Worm (Caenorhabditis elegans) whole organism, L1 larva: ENCODE measurements around the gene spt-5.

ENCODE experiments used
- C34B4.2 ChIP-seq: sonication (generic microtip); optimal IDR thresholded peaks from 2 replicates; lab custom pipeline; 2017; ENCODE audit warnings: mild to moderate bottlenecking, missing genetic modification characterization, missing compliant biosample characterization
- alr-1 ChIP-seq: fragments of 200-800 bp; sonication (Bioruptor generic); optimal IDR thresholded peaks from 2 replicates; lab custom pipeline; 2018; ENCODE audit warnings: borderline replicate concordance, mild to moderate bottlenecking, missing genetic modification characterization, missing compliant biosample characterization
- blmp-1 ChIP-seq: fragments of 150-350 bp; optimal IDR thresholded peaks from 2 replicates; lab custom pipeline; 2014; ENCODE audit warnings: missing biosample characterization, missing genetic modification characterization
- ceh-90 ChIP-seq: sonication (generic microtip); optimal IDR thresholded peaks from 2 replicates; lab custom pipeline; 2016; ENCODE audit warnings: missing genetic modification characterization, missing compliant biosample characterization
- dpl-1 ChIP-seq, 3 experiments: fragments of 150-350 bp in 2 of 3; sonication (generic microtip) in 1 of 3; optimal IDR thresholded peaks; 2 replicates each; lab custom pipeline; 2014 to 2017; ENCODE audit warnings: missing biosample characterization in 3 of 3, missing genetic modification characterization in 3 of 3, missing genetic modification reagents in 3 of 3
- efl-1 ChIP-seq, 4 experiments: fragments of 150-350 bp; optimal IDR thresholded peaks in 3 of 4; peaks in 1 of 4; 1 replicate in 1 of 4; 2 replicates in 3 of 4; lab custom pipeline; 2014; ENCODE audit warnings: missing biosample characterization in 2 of 4, missing genetic modification characterization in 2 of 4, missing genetic modification reagents in 2 of 4
- egl-27 ChIP-seq, 2 experiments: fragments of 150-350 bp in 1 of 2; sonication (generic microtip); optimal IDR thresholded peaks; 3 replicates each; lab custom pipeline; 2017 to 2018; ENCODE audit warnings: missing biosample characterization in 2 of 2, missing genetic modification characterization in 2 of 2, missing genetic modification reagents in 2 of 2
- elt-2 ChIP-seq: sonication (generic microtip); optimal IDR thresholded peaks from 2 replicates; lab custom pipeline; 2016; ENCODE audit warnings: missing genetic modification characterization, mild to moderate bottlenecking, inconsistent platforms, missing compliant biosample characterization, missing genetic modification reagents
- elt-3 ChIP-seq, 6 experiments: fragments of 150-350 bp in 1 of 6; sonication (generic microtip); optimal IDR thresholded peaks; 2 replicates each; lab custom pipeline; 2017 to 2018; ENCODE audit warnings: missing biosample characterization in 6 of 6, missing genetic modification characterization in 6 of 6, inconsistent platforms in 1 of 6
- hlh-4 ChIP-seq: sonication (generic microtip); optimal IDR thresholded peaks from 2 replicates; lab custom pipeline; 2016; ENCODE audit warnings: mild to moderate bottlenecking, missing genetic modification characterization, missing compliant biosample characterization
- lin-14 ChIP-seq: fragments of 200-800 bp; sonication (Bioruptor generic); optimal IDR thresholded peaks from 2 replicates; lab custom pipeline; 2018; ENCODE audit warnings: mild to moderate bottlenecking, missing genetic modification characterization, moderate library complexity, missing compliant biosample characterization
- lin-15B ChIP-seq: fragments of 150-350 bp; sonication (generic microtip); optimal IDR thresholded peaks from 3 replicates; lab custom pipeline; 2014; ENCODE audit warnings: missing biosample characterization, missing genetic modification characterization
- lin-35 ChIP-seq, 2 experiments: fragments of 150-350 bp; optimal IDR thresholded peaks; 2 replicates each; lab custom pipeline; 2014; ENCODE audit warnings: missing biosample characterization in 2 of 2, missing genetic modification characterization in 2 of 2, missing genetic modification reagents in 2 of 2
- lsy-2 ChIP-seq, 2 experiments: fragments of 150-350 bp; optimal IDR thresholded peaks; 2 replicates each; lab custom pipeline; 2014; ENCODE audit warnings: missing biosample characterization in 2 of 2, missing genetic modification characterization in 2 of 2
- mab-9 ChIP-seq: fragments of 200-800 bp; sonication (Bioruptor generic); IDR thresholded peaks from 2 replicates; pipeline ENCODE4 v1.3.6; 2022; ENCODE audit warnings: missing genetic modification reagents, missing genetic modification characterization, missing compliant biosample characterization
- mef-2 ChIP-seq: fragments of 150-350 bp; optimal IDR thresholded peaks from 2 replicates; lab custom pipeline; 2014; ENCODE audit warnings: missing biosample characterization, missing genetic modification characterization
- nhr-12 ChIP-seq: sonication (generic microtip); optimal IDR thresholded peaks from 2 replicates; lab custom pipeline; 2017; ENCODE audit warnings: missing biosample characterization, missing genetic modification characterization
- nhr-19 ChIP-seq: fragments of 200-800 bp; sonication (Bioruptor generic); conservative IDR thresholded peaks from 2 replicates; pipeline ENCODE4 v1.3.6; 2022; ENCODE audit warnings: missing genetic modification characterization, missing compliant biosample characterization
- nhr-20 ChIP-seq: sonication (generic microtip); optimal IDR thresholded peaks from 2 replicates; lab custom pipeline; 2016; ENCODE audit warnings: mild to moderate bottlenecking, missing genetic modification characterization, missing compliant biosample characterization
- nhr-28 ChIP-seq: fragments of 150-350 bp; optimal IDR thresholded peaks from 2 replicates; lab custom pipeline; 2014; ENCODE audit warnings: missing biosample characterization, missing genetic modification characterization
- nhr-71 ChIP-seq: sonication (generic microtip); optimal IDR thresholded peaks from 2 replicates; lab custom pipeline; 2016; ENCODE audit warnings: mild to moderate bottlenecking, missing genetic modification characterization, moderate library complexity, missing compliant biosample characterization
- nhr-77 ChIP-seq: fragments of 150-350 bp; optimal IDR thresholded peaks from 2 replicates; lab custom pipeline; 2014; ENCODE audit warnings: missing biosample characterization, missing genetic modification characterization
- nhr-85 ChIP-seq: sonication (generic microtip); peaks from one replicate; lab custom pipeline; 2016; ENCODE audit warnings: missing genetic modification characterization, inconsistent platforms, missing compliant biosample characterization
- nhr-90 ChIP-seq: sonication (generic microtip); optimal IDR thresholded peaks from 2 replicates; lab custom pipeline; 2016; ENCODE audit warnings: mild to moderate bottlenecking, missing genetic modification characterization, missing compliant biosample characterization; ENCODE audit not compliant: poor library complexity
- rnt-1 ChIP-seq: sonication (generic microtip); optimal IDR thresholded peaks from 2 replicates; lab custom pipeline; 2016; ENCODE audit warnings: mild to moderate bottlenecking, missing genetic modification characterization, moderate library complexity, missing compliant biosample characterization
- snu-23 ChIP-seq: sonication (generic microtip); optimal IDR thresholded peaks from 2 replicates; lab custom pipeline; 2016; ENCODE audit warnings: missing genetic modification characterization, missing compliant biosample characterization
- sptf-1 ChIP-seq: fragments of 150-350 bp; optimal IDR thresholded peaks from 2 replicates; lab custom pipeline; 2014; ENCODE audit warnings: missing biosample characterization, missing genetic modification characterization
- sup-37 ChIP-seq: fragments of 200-800 bp; sonication (Bioruptor generic); optimal IDR thresholded peaks from 2 replicates; lab custom pipeline; 2018; ENCODE audit warnings: mild to moderate bottlenecking, missing genetic modification characterization, missing compliant biosample characterization
- tbx-2 ChIP-seq: sonication (generic microtip); optimal IDR thresholded peaks from 2 replicates; lab custom pipeline; 2016; ENCODE audit warnings: missing genetic modification characterization, missing compliant biosample characterization
- unc-130 ChIP-seq: fragments of 150-350 bp; optimal IDR thresholded peaks from 2 replicates; lab custom pipeline; 2017; ENCODE audit warnings: missing biosample characterization, missing genetic modification characterization, inconsistent platforms
- vab-15 ChIP-seq: sonication (generic microtip); optimal IDR thresholded peaks from 2 replicates; lab custom pipeline; 2017; ENCODE audit warnings: missing genotype, mild to moderate bottlenecking, missing genetic modification characterization, missing compliant biosample characterization
- xbp-1 ChIP-seq: sonication (generic microtip); optimal IDR thresholded peaks from 2 replicates; lab custom pipeline; 2016; ENCODE audit warnings: missing genetic modification characterization, missing compliant biosample characterization
- zip-4 ChIP-seq: fragments of 200-800 bp; sonication (Bioruptor generic); optimal IDR thresholded peaks from 2 replicates; lab custom pipeline; 2018; ENCODE audit warnings: mild to moderate bottlenecking, missing genetic modification characterization, moderate library complexity, missing compliant biosample characterization
- ztf-4 ChIP-seq: fragments of 150-350 bp; optimal IDR thresholded peaks from 2 replicates; lab custom pipeline; 2014; ENCODE audit warnings: missing biosample characterization, missing genetic modification characterization

Gene spt-5

DNA sequence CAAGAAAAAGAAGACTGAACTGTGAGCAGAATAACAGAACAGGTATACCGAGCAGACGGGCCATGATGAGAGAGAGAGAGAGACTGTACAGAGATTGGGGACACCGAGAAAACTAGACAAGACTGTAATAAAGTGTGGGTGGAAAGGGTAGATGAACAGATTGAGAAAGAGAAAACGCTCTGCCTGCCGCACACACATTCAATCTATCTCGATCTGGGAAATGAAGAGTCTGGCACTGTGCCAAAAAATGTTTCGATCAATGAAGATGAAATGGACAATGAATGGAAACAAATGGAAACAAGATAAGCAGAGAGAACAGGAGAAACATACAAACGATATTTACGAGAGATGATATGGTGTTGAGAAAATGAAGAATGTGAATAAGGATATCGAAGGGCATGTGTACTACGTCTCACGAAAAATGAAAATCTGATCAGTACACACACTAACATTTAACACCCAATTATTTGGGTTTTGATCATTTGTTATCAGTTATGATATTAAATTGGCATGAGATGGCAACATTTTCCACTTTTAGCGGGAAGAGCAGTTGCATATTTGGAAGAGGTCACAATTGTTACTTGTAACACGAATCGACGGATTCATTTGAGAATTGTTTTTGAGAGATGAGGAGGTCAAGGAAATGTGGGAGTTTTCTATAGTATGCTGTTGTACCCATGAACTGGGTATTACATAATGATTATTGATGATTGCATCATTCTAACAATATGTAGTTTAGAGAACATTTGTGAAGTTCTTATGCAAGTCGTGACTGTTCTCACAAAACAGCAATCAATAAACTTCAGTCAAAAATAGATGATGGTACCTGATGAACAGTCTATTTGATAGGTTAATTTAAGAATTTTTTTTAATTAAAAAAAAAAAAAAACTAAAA, 6.2 kb upstream of the spt-5 start:
- peak; percentile 19 for TF ChIP-seq unc-130 (tag; lab: Kevin White, UChicago)
- peak; percentile 59 for TF ChIP-seq snu-23 (GFP tag; lab: Kevin White, UChicago)
- peak; percentile 31 for TF ChIP-seq rnt-1 (tag; lab: Kevin White, UChicago)
- TF ChIP-seq lsy-2 (tag; optimal IDR thresholded peaks at IDR 0.05; lab: Kevin White, UChicago), result peak in 1 of 2 experiments; percentile 23
- no peak for TF ChIP-seq zip-4 (GFP tag; lab: Kevin White, UChicago)
- TF ChIP-seq nhr-12 (tag; lab: Kevin White, UChicago), result no peak
- TF ChIP-seq tbx-2 (tag; lab: Kevin White, UChicago), result peak; percentile 21
- TF ChIP-seq elt-3 (tag; optimal IDR thresholded peaks at IDR 0.05; lab: Kevin White, UChicago), result peak in 2 of 6 experiments; percentile 53 to 67
- peak in 1 of 3 experiments; percentile 18 for TF ChIP-seq dpl-1 (GFP tag; optimal IDR thresholded peaks at IDR 0.05; lab: Kevin White, UChicago)
- TF ChIP-seq nhr-71 (tag; lab: Kevin White, UChicago), result peak; percentile 48
- peak; percentile 74 for TF ChIP-seq lin-14 (GFP tag; lab: Kevin White, UChicago)
- TF ChIP-seq efl-1 (optimal IDR thresholded peaks at IDR 0.05; lab: Kevin White, UChicago), result peak in 1 of 2 experiments; percentile 10
- peak in 1 of 2 experiments; percentile 92 for TF ChIP-seq efl-1 (GFP tag; optimal IDR thresholded peaks at IDR 0.05 in 1 of 2; lab: Kevin White, UChicago)
- TF ChIP-seq nhr-20 (tag; lab: Kevin White, UChicago), result peak; percentile 71
- no peak for TF ChIP-seq sptf-1 (tag; lab: Kevin White, UChicago)
- TF ChIP-seq blmp-1 (tag; lab: Kevin White, UChicago), result peak; percentile 69
- no peak for TF ChIP-seq ceh-90 (tag; lab: Kevin White, UChicago)
- peak; percentile 22 for TF ChIP-seq nhr-19
- TF ChIP-seq nhr-85 (tag; lab: Kevin White, UChicago), result peak; percentile 92
- peak; percentile 53 for TF ChIP-seq nhr-90 (tag; lab: Kevin White, UChicago)
- TF ChIP-seq, all 84 proteins: peak for 15

DNA sequence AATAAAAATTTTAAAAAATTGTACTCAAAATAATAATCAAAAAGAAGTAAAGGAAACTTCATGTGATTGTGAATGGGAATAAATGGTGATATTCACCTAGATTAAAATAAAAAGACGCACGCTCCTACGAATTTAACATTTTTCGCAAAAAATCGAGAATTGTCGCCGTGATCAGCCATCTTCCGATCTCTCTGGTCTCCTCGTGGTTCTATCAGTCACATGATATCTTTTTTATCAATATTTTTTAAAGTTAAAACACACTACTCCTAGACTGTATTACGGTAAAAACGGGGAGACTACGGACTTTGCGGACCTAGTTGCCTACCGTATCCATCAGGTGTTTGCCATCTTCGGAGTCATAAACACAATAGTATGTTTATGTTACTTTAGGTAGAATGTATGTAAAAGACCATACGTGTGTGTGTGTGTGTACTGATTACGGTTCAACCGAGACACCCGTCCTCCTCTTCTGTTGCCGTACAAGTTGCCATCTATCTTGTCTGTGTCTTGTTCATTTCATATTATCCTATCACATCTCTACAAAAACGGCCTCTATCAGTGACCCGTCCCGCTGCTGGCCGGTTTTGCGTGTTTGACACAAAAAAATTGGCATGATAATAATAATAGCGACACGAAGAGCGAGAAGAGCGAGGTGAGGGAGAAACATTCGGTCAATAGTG, 4.6 kb upstream of the spt-5 start, which contains the start of gene T12G3.2:
T12G3.2 (minus strand) TSS at position 444 of the 680 bp plus-strand sequence.
- TF ChIP-seq xbp-1 (tag; lab: Kevin White, UChicago) (no peak), lin-35 (GFP tag; optimal IDR thresholded peaks at IDR 0.05; lab: Kevin White, UChicago) (peak in 1 of 2 experiments; percentile 52), mab-9 (GFP tag; lab: Robert Waterston, UW) (no peak), hlh-4 (tag; lab: Kevin White, UChicago) (no peak), efl-1 (optimal IDR thresholded peaks at IDR 0.05; lab: Kevin White, UChicago) (no peak), efl-1 (GFP tag; optimal IDR thresholded peaks at IDR 0.05 in 1 of 2; lab: Kevin White, UChicago) (peak in 1 of 2 experiments; percentile 82), blmp-1 (tag; lab: Kevin White, UChicago) (peak; percentile 20), ztf-4 (tag; lab: Kevin White, UChicago) (no peak), nhr-19 (peak; percentile 5; the same call in 1 of the 2 replicates), nhr-71 (tag; lab: Kevin White, UChicago) (peak; percentile 52), lin-15B (no peak), elt-3 (tag; optimal IDR thresholded peaks at IDR 0.05; lab: Kevin White, UChicago) (peak in 2 of 6 experiments; percentile 19 to 71), elt-2 (peak; percentile 74), nhr-90 (tag; lab: Kevin White, UChicago) (peak; percentile 33), nhr-85 (tag; lab: Kevin White, UChicago) (peak; percentile 86), nhr-20 (tag; lab: Kevin White, UChicago) (peak; percentile 76), lsy-2 (tag; optimal IDR thresholded peaks at IDR 0.05; lab: Kevin White, UChicago) (peak in 1 of 2 experiments; percentile 50), snu-23 (GFP tag; lab: Kevin White, UChicago) (peak; percentile 40), C34B4.2 (tag; lab: Kevin White, UChicago) (no peak), nhr-28 (tag; lab: Kevin White, UChicago) (no peak), lin-14 (GFP tag; lab: Kevin White, UChicago) (peak; percentile 60)

DNA sequence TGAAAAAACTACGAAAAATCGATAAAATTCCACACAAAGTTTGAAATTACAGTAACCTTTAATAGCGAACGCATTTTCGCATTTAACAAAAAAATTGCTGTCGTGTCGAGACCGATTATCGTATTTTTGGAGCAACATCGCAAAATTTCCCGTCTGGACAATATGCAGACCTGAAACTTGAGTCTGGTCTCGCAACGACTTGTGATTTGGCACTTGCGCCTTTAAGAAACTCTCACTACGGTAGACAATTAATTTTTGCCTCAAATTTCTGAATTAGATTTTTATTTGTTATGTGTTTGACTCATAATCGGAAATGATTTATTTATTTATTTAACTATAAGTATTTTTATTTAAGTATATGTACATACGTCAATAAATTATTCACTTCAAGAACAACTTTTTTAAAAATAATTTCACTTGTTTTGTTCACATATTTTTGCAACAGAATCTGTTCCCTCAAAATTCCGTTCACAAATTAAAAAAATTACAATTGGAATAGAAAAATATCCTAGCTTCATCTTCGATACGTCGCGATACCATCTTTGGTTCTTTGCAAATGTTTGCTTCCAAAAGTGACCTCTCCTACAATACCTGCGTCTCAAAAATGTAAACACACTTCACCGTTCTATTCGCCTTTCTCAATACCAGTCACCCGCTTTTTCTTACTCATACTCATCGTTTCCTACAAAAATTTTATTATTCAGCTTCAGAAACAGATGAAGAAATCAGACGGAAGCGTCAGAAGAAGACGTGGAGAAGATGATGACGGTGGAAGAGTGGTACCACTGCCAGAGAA, 3.5 kb upstream of the spt-5 start, which contains the start of gene T12G3.4:
T12G3.4 (plus strand) TSS at position 705 of the 796 bp plus-strand sequence.
- TF ChIP-seq alr-1 (tag; lab: Kevin White, UChicago) (no peak), dpl-1 (GFP tag; optimal IDR thresholded peaks at IDR 0.05; lab: Kevin White, UChicago) (no peak), egl-27 (tag; optimal IDR thresholded peaks at IDR 0.05; lab: Kevin White, UChicago) (no peak), sup-37 (GFP tag; lab: Kevin White, UChicago) (no peak), mef-2 (tag; lab: Kevin White, UChicago) (no peak), nhr-28 (tag; lab: Kevin White, UChicago) (no peak), vab-15 (tag; lab: Kevin White, UChicago) (no peak), nhr-77 (tag; lab: Kevin White, UChicago) (no peak)
